Worm (Caenorhabditis elegans) whole organism, L2 larva: ENCODE data around the gene feh-1.

ENCODE experiments used
- ZK546.5 ChIP-seq: sonication (generic microtip); optimal IDR thresholded peaks from 2 replicates; lab custom pipeline; 2017; ENCODE audit warnings: missing biosample characterization, missing genetic modification characterization
- aly-2 ChIP-seq: fragments of 150-350 bp; optimal IDR thresholded peaks from 2 replicates; lab custom pipeline; 2014; ENCODE audit warnings: missing biosample characterization, missing genetic modification characterization
- crh-2 ChIP-seq: sonication (generic microtip); optimal IDR thresholded peaks from 2 replicates; lab custom pipeline; 2017; ENCODE audit warnings: missing biosample characterization, missing genetic modification characterization
- elt-1 ChIP-seq: fragments of 150-350 bp; optimal IDR thresholded peaks from 2 replicates; lab custom pipeline; 2014; ENCODE audit warnings: missing biosample characterization, missing genetic modification characterization
- nhr-12 ChIP-seq: fragments of 150-350 bp; optimal IDR thresholded peaks from 2 replicates; lab custom pipeline; 2014; ENCODE audit warnings: missing biosample characterization, missing genetic modification characterization
- snpc-4 ChIP-seq: fragments of 150-350 bp; optimal IDR thresholded peaks from 2 replicates; lab custom pipeline; 2014; ENCODE audit warnings: missing biosample characterization, missing genetic modification characterization

ce11 chrIII:2549620-2550019, at the start of gene feh-1:
- TF ChIP-seq ZK546.5 (tag; lab: Kevin White, UChicago) (no peak), elt-1 (tag; lab: Kevin White, UChicago) (no peak), crh-2 (tag; lab: Kevin White, UChicago) (no peak), snpc-4 (tag; lab: Kevin White, UChicago) (no peak), aly-2 (tag; lab: Kevin White, UChicago) (no peak), nhr-12 (no peak)
